Fruit fly (Drosophila melanogaster): ENCODE data around the gene dop.
A peak's percentile ranks its signal among the peaks of the same experiment; 100 is the strongest.

- no peak for TF ChIP-seq Rel (GFP tag; optimal IDR thresholded peaks at IDR 0.05)
- TF ChIP-seq Rel (tag; optimal IDR thresholded peaks at IDR 0.05), result peak; percentile 58
- peak; percentile 76 for TF ChIP-seq fru (GFP tag; optimal IDR thresholded peaks at IDR 0.05)
- peak; percentile 94 for TF ChIP-seq Hr83 (GFP tag; optimal IDR thresholded peaks at IDR 0.05; ENCODE audit: poor library complexity, severe bottlenecking)
- TF ChIP-seq dsf (GFP tag; optimal IDR thresholded peaks at IDR 0.05; ENCODE audit: borderline replicate concordance), result no peak
- peak; percentile 48 for TF ChIP-seq OdsH (GFP tag; optimal IDR thresholded peaks at IDR 0.05)
- no peak for TF ChIP-seq GATAd (GFP tag; optimal IDR thresholded peaks at IDR 0.05)
- TF ChIP-seq Dif (GFP tag; optimal IDR thresholded peaks at IDR 0.05; ENCODE audit: partially characterized antibody), result no peak
- peak; percentile 51 for TF ChIP-seq h (GFP tag; optimal IDR thresholded peaks at IDR 0.05)
- TF ChIP-seq lola (GFP tag; optimal IDR thresholded peaks at IDR 0.05), result no peak
- TF ChIP-seq tai (GFP tag; optimal IDR thresholded peaks at IDR 0.05), result no peak
- no peak for TF ChIP-seq usp (GFP tag; optimal IDR thresholded peaks at IDR 0.05)
- no peak for TF ChIP-seq Abd-B (GFP tag; optimal IDR thresholded peaks at IDR 0.05)
- TF ChIP-seq psq (GFP tag; optimal IDR thresholded peaks at IDR 0.05), result peak; percentile 27
- TF ChIP-seq N (GFP tag; optimal IDR thresholded peaks at IDR 0.05), result no peak
Measured at dm6 chr3L:15587445-15588381, 21.9 kb downstream of the dop start, which contains the start of gene CG7656.
